Fruit fly (Drosophila melanogaster) whole organism, embryonic: ENCODE results near the gene DCTN6-p27.

Experiments
- Atf-2 ChIP-seq: fragments of 200-800 bp; sonication (Bioruptor generic); optimal IDR thresholded peaks from 2 replicates; lab custom pipeline; 2016; ENCODE audit warnings: missing biosample characterization, missing genetic modification characterization
- CG10462 ChIP-seq: fragments of 200-800 bp; sonication (Bioruptor generic); optimal IDR thresholded peaks from 2 replicates; lab custom pipeline; 2016; ENCODE audit warnings: missing biosample characterization, missing genetic modification characterization
- CG11723 ChIP-seq: fragments of 200-800 bp; sonication (Bioruptor generic); optimal IDR thresholded peaks from 2 replicates; lab custom pipeline; 2017; ENCODE audit warnings: missing biosample characterization, mild to moderate bottlenecking, missing genetic modification characterization
- CG13624 ChIP-seq: fragments of 200-800 bp; sonication (Bioruptor generic); optimal IDR thresholded peaks from 2 replicates; lab custom pipeline; 2016; ENCODE audit warnings: missing biosample characterization, missing genetic modification characterization
- CG16815 ChIP-seq: fragments of 200-800 bp; sonication (Bioruptor generic); optimal IDR thresholded peaks from 3 replicates; lab custom pipeline; 2017; ENCODE audit warnings: missing biosample characterization, mild to moderate bottlenecking, missing genetic modification characterization
- CG17568 ChIP-seq: fragments of 200-800 bp; sonication (Bioruptor generic); optimal IDR thresholded peaks from 2 replicates; lab custom pipeline; 2018; ENCODE audit warnings: missing biosample characterization, mild to moderate bottlenecking, missing genetic modification characterization, moderate library complexity
- CG18262 ChIP-seq: fragments of 200-800 bp; optimal IDR thresholded peaks from 3 replicates; lab custom pipeline; 2019; ENCODE audit warnings: missing biosample characterization, mild to moderate bottlenecking, missing genetic modification characterization, moderate library complexity
- CG18476 ChIP-seq: fragments of 200-800 bp; sonication (Bioruptor generic); optimal IDR thresholded peaks from 2 replicates; lab custom pipeline; 2016; ENCODE audit warnings: missing biosample characterization, mild to moderate bottlenecking, missing genetic modification characterization
- CG2199 ChIP-seq: fragments of 200-800 bp; sonication (Bioruptor generic); IDR thresholded peaks from 3 replicates; pipeline ENCODE4 v1.3.6; 2022; ENCODE audit warnings: missing biosample characterization, missing genetic modification characterization
- CG2889 ChIP-seq: fragments of 200-800 bp; sonication (Bioruptor generic); IDR thresholded peaks from 3 replicates; pipeline ENCODE4 v1.3.6; 2022; ENCODE audit warnings: missing biosample characterization, missing genetic modification characterization
- CG31441 ChIP-seq: fragments of 200-800 bp; sonication (Bioruptor generic); IDR thresholded peaks from 2 replicates; pipeline ENCODE4 v1.3.6; 2022; ENCODE audit warnings: missing biosample characterization, missing genetic modification characterization
- CG32532 ChIP-seq: fragments of 200-800 bp; sonication (Bioruptor generic); IDR thresholded peaks from 2 replicates; pipeline ENCODE4 v1.3.6; 2022; ENCODE audit warnings: missing biosample characterization, missing genetic modification characterization
- CG3407 ChIP-seq: fragments of 200-800 bp; sonication (Bioruptor generic); optimal IDR thresholded peaks from 2 replicates; lab custom pipeline; 2018; ENCODE audit warnings: missing biosample characterization, mild to moderate bottlenecking, missing genetic modification characterization
- CG4282 ChIP-seq: fragments of 200-800 bp; sonication (Bioruptor generic); optimal IDR thresholded peaks from 2 replicates; lab custom pipeline; 2016; ENCODE audit warnings: missing biosample characterization, missing genetic modification characterization
- CG4707 ChIP-seq: fragments of 200-800 bp; sonication (Bioruptor generic); optimal IDR thresholded peaks from 2 replicates; lab custom pipeline; 2018; ENCODE audit warnings: missing biosample characterization, mild to moderate bottlenecking, missing genetic modification characterization, moderate library complexity
- CG6254 ChIP-seq: fragments of 200-800 bp; sonication (Bioruptor generic); optimal IDR thresholded peaks from 3 replicates; lab custom pipeline; 2017; ENCODE audit warnings: mild to moderate bottlenecking, missing biosample characterization, missing genetic modification reagents, missing genetic modification characterization
- CG7556 ChIP-seq: fragments of 200-800 bp; sonication (Bioruptor generic); optimal IDR thresholded peaks from 2 replicates; lab custom pipeline; 2017; ENCODE audit warnings: missing biosample characterization, mild to moderate bottlenecking, missing genetic modification characterization
- CG7839 ChIP-seq: fragments of 200-800 bp; sonication (Bioruptor generic); optimal IDR thresholded peaks from 3 replicates; lab custom pipeline; 2018; ENCODE audit warnings: missing biosample characterization, mild to moderate bottlenecking, missing genetic modification characterization, moderate library complexity
- Eip74EF ChIP-seq, 2 experiments: fragments of 200-800 bp in 1 of 2; fragments of >200 bp in 1 of 2; sonication (Bioruptor generic) in 1 of 2; optimal IDR thresholded peaks; 2 replicates each; lab custom pipeline; 2017 to 2019; ENCODE audit warnings: missing biosample characterization in 2 of 2, missing genetic modification characterization in 2 of 2, mild to moderate bottlenecking in 1 of 2, moderate library complexity in 1 of 2
- Hey ChIP-seq: fragments of 200-800 bp; sonication (Bioruptor generic); optimal IDR thresholded peaks from 3 replicates; lab custom pipeline; 2018; ENCODE audit warnings: missing biosample characterization, mild to moderate bottlenecking, missing genetic modification characterization
- Hr3 ChIP-seq: fragments of 200-800 bp; sonication (Bioruptor generic); optimal IDR thresholded peaks from 3 replicates; lab custom pipeline; 2016; ENCODE audit warnings: missing biosample characterization, missing genetic modification characterization
- MBD-R2 ChIP-seq: fragments of 200-800 bp; sonication (Bioruptor generic); IDR thresholded peaks from 2 replicates; pipeline ENCODE4 v1.3.6; 2022; ENCODE audit warnings: missing biosample characterization, missing genetic modification characterization
- MESR4 ChIP-seq: fragments of 200-800 bp; sonication (Bioruptor generic); optimal IDR thresholded peaks from 2 replicates; lab custom pipeline; 2018; ENCODE audit warnings: missing biosample characterization, mild to moderate bottlenecking, missing genetic modification characterization, moderate library complexity
- Mes4 ChIP-seq: fragments of 200-800 bp; sonication (Bioruptor generic); optimal IDR thresholded peaks from 2 replicates; lab custom pipeline; 2016; ENCODE audit warnings: missing biosample characterization, missing genetic modification characterization
- Optix ChIP-seq: fragments of 200-800 bp; sonication (Bioruptor generic); IDR thresholded peaks from 3 replicates; pipeline ENCODE4 v1.3.6; 2022; ENCODE audit warnings: missing biosample characterization, missing genetic modification characterization
- Xbp1 ChIP-seq: fragments of 200-800 bp; sonication (Bioruptor generic); optimal IDR thresholded peaks from 3 replicates; lab custom pipeline; 2016; ENCODE audit warnings: missing biosample characterization, mild to moderate bottlenecking, missing genetic modification characterization
- ara ChIP-seq: fragments of 200-800 bp; sonication (Bioruptor generic); IDR thresholded peaks from 2 replicates; pipeline ENCODE4 v1.3.6; 2022; ENCODE audit warnings: missing biosample characterization, missing genetic modification characterization
- az2 ChIP-seq: fragments of 200-800 bp; sonication (Bioruptor generic); optimal IDR thresholded peaks from 3 replicates; lab custom pipeline; 2016; ENCODE audit warnings: missing biosample characterization, missing genetic modification characterization
- chif ChIP-seq, 2 experiments: fragments of 200-800 bp; sonication (Bioruptor generic); optimal IDR thresholded peaks; 3 replicates each; lab custom pipeline; 2016; ENCODE audit warnings: missing biosample characterization in 2 of 2, missing genetic modification characterization in 2 of 2
- ci ChIP-seq: fragments of 200-800 bp; sonication (Bioruptor generic); IDR thresholded peaks from 3 replicates; pipeline ENCODE4 v1.3.6; 2022; ENCODE audit warnings: missing biosample characterization, missing genetic modification characterization
- corto ChIP-seq: fragments of 200-800 bp; sonication (Bioruptor generic); optimal IDR thresholded peaks from 2 replicates; lab custom pipeline; 2016; ENCODE audit warnings: missing biosample characterization, mild to moderate bottlenecking, missing genetic modification characterization, moderate library complexity
- crol ChIP-seq: fragments of 200-800 bp; sonication (Bioruptor generic); IDR thresholded peaks from 2 replicates; pipeline ENCODE4 v1.3.6; 2022; ENCODE audit warnings: missing biosample characterization, missing genetic modification characterization
- dmrt11E ChIP-seq: fragments of 200-800 bp; sonication (Bioruptor generic); optimal IDR thresholded peaks from 3 replicates; lab custom pipeline; 2018; ENCODE audit warnings: missing biosample characterization, mild to moderate bottlenecking, missing genetic modification characterization, moderate library complexity
- eve ChIP-seq, 2 experiments: fragments of >200 bp; optimal IDR thresholded peaks; 2 replicates each; lab custom pipeline; 2017; ENCODE audit warnings: missing biosample characterization in 2 of 2, missing genetic modification characterization in 2 of 2
- gcm ChIP-seq: fragments of 200-800 bp; sonication (Bioruptor generic); optimal IDR thresholded peaks from 2 replicates; lab custom pipeline; 2019; ENCODE audit warnings: missing biosample characterization, mild to moderate bottlenecking, missing genetic modification characterization, moderate library complexity
- gro ChIP-seq: fragments of 200-800 bp; sonication (Bioruptor generic); optimal IDR thresholded peaks from 2 replicates; lab custom pipeline; 2016; ENCODE audit warnings: missing biosample characterization, missing genetic modification characterization
- hb ChIP-seq: fragments of 200-800 bp; sonication (Bioruptor generic); IDR thresholded peaks from 3 replicates; pipeline ENCODE4 v1.3.6; 2022; ENCODE audit warnings: missing biosample characterization, missing genetic modification characterization; ENCODE audit not compliant: partially characterized antibody
- klu ChIP-seq: fragments of 200-800 bp; sonication (Bioruptor generic); IDR thresholded peaks from 2 replicates; pipeline ENCODE4 v1.3.6; 2022; ENCODE audit warnings: missing biosample characterization, missing genetic modification characterization
- lbe ChIP-seq: fragments of 200-800 bp; sonication (Bioruptor generic); optimal IDR thresholded peaks from 2 replicates; lab custom pipeline; 2016; ENCODE audit warnings: missing biosample characterization, mild to moderate bottlenecking, missing genetic modification characterization
- nmo ChIP-seq: fragments of 200-800 bp; sonication (Bioruptor generic); optimal IDR thresholded peaks from 2 replicates; lab custom pipeline; 2018; ENCODE audit warnings: missing biosample characterization, mild to moderate bottlenecking, missing genetic modification characterization, moderate library complexity
- phol ChIP-seq: fragments of 200-800 bp; sonication (Bioruptor generic); optimal IDR thresholded peaks from 3 replicates; lab custom pipeline; 2018; ENCODE audit warnings: missing biosample characterization, mild to moderate bottlenecking, missing genetic modification characterization, moderate library complexity
- pros ChIP-seq: fragments of 200-800 bp; sonication (Bioruptor generic); optimal IDR thresholded peaks from 3 replicates; lab custom pipeline; 2019; ENCODE audit warnings: missing biosample characterization, mild to moderate bottlenecking, missing genetic modification characterization, moderate library complexity
- sens ChIP-seq: fragments of 200-800 bp; sonication (Bioruptor generic); peaks from one replicate; lab custom pipeline; 2016; ENCODE audit warnings: missing biosample characterization, missing genetic modification characterization
- sens-2 ChIP-seq: fragments of 200-800 bp; sonication (Bioruptor generic); IDR thresholded peaks from 2 replicates; pipeline ENCODE4 v1.3.6; 2022; ENCODE audit warnings: missing biosample characterization, missing genetic modification characterization
- sim ChIP-seq: fragments of 200-800 bp; sonication (Bioruptor generic); IDR thresholded peaks from 2 replicates; pipeline ENCODE4 v1.3.6; 2022; ENCODE audit warnings: missing biosample characterization, missing genetic modification characterization
- sr ChIP-seq: fragments of 200-800 bp; sonication (Bioruptor generic); IDR thresholded peaks from 3 replicates; pipeline ENCODE4 v1.3.6; 2022; ENCODE audit warnings: missing biosample characterization, missing genetic modification characterization
- stwl ChIP-seq: fragments of 200-800 bp; sonication (Bioruptor generic); optimal IDR thresholded peaks from 3 replicates; lab custom pipeline; 2018; ENCODE audit warnings: missing biosample characterization, mild to moderate bottlenecking, missing genetic modification characterization, moderate library complexity
- tio ChIP-seq: fragments of 200-800 bp; sonication (Bioruptor generic); optimal IDR thresholded peaks from 2 replicates; lab custom pipeline; 2017; ENCODE audit warnings: missing biosample characterization, missing genetic modification characterization, inconsistent platforms
- twi ChIP-seq: fragments of 200-800 bp; optimal IDR thresholded peaks from 2 replicates; lab custom pipeline; 2019; ENCODE audit warnings: missing biosample characterization, mild to moderate bottlenecking, missing genetic modification characterization, moderate library complexity
- usp ChIP-seq: fragments of >200 bp; optimal IDR thresholded peaks from 2 replicates; lab custom pipeline; 2017; ENCODE audit warnings: missing biosample characterization, missing genetic modification characterization
- wor ChIP-seq: fragments of 200-800 bp; sonication (Bioruptor generic); IDR thresholded peaks from 2 replicates; pipeline ENCODE4 v1.3.6; 2022; ENCODE audit warnings: missing biosample characterization, missing genetic modification characterization
- zen ChIP-seq: fragments of 200-800 bp; sonication (Bioruptor generic); optimal IDR thresholded peaks from 3 replicates; lab custom pipeline; 2018; ENCODE audit warnings: missing biosample characterization, mild to moderate bottlenecking, missing genetic modification characterization, moderate library complexity

Gene DCTN6-p27

DNA sequence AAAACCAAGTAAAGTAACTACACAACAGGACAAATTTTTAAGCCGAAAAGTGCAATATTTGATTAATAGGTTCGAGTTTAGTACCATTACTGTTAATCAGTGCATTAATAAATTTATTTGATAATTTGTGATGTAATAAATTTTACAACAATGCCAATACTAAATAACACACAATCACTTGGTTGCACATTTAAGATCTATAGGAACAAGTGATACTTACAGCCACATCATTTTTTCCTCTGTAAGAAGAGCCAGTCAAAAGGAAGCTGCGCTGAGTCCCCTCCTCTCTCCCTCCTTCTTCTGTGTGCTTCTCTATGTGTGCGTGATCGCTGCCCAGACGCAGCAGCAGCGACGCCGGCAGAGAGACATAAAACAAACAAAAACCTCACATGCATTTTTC, 4.6 kb downstream of the DCTN6-p27 start (continued):
- TF ChIP-seq klu (GFP tag; lab: Robert Waterston, UW) (no peak), CG2199 (GFP tag; lab: Robert Waterston, UW) (0 out of 3 replicates have a peak, but pooled peaks have one; percentile 47), nmo (GFP tag; lab: Kevin White, UChicago) (peak; percentile 51), sens (GFP tag; lab: Kevin White, UChicago) (peak; percentile 83), twi (tag; lab: Kevin White, UChicago) (no peak), phol (tag; lab: Kevin White, UChicago) (peak; percentile 60), CG32532 (GFP tag; lab: Robert Waterston, UW) (no peak), CG17568 (GFP tag; lab: Kevin White, UChicago) (peak; percentile 49), dmrt11E (peak; percentile 89), CG18262 (tag; lab: Kevin White, UChicago) (peak; percentile 72), hb (GFP tag; lab: Robert Waterston, UW) (no peak), crol (GFP tag; lab: Robert Waterston, UW) (peak; percentile 86), MBD-R2 (no peak), Optix (GFP tag; lab: Robert Waterston, UW) (no peak), CG6254 (GFP tag; lab: Kevin White, UChicago) (peak; percentile 21), CG31441 (GFP tag; lab: Robert Waterston, UW) (peak; percentile 31; the same call in 1 of the 2 replicates), Xbp1 (GFP tag; lab: Kevin White, UChicago) (no peak), CG2889 (GFP tag; lab: Robert Waterston, UW) (no peak), sens-2 (GFP tag; lab: Robert Waterston, UW) (no peak), CG7839 (tag; lab: Kevin White, UChicago) (peak; percentile 21), MESR4 (no peak), CG4707 (no peak), CG10462 (GFP tag; lab: Kevin White, UChicago) (no peak), wor (no peak), CG16815 (GFP tag; lab: Kevin White, UChicago) (peak; percentile 62), Hr3 (GFP tag; lab: Kevin White, UChicago) (peak; percentile 7), CG13624 (GFP tag; lab: Kevin White, UChicago) (no peak), Hey (no peak), CG4282 (GFP tag; lab: Kevin White, UChicago) (no peak), Mes4 (GFP tag; lab: Kevin White, UChicago) (peak; percentile 20), az2 (GFP tag; lab: Kevin White, UChicago) (peak; percentile 36), sim (GFP tag; lab: Robert Waterston, UW) (no peak), usp (no peak), zen (tag; lab: Kevin White, UChicago) (peak; percentile 45), pros (GFP tag; lab: Kevin White, UChicago) (peak; percentile 34), Eip74EF (GFP tag; optimal IDR thresholded peaks at IDR 0.05; lab: Kevin White, UChicago) (no peak), tio (peak; percentile 43), gro (GFP tag; lab: Kevin White, UChicago) (no peak), CG18476 (GFP tag; lab: Kevin White, UChicago) (no peak), ara (peak; percentile 58), CG7556 (peak; percentile 34), gcm (GFP tag; lab: Kevin White, UChicago) (peak; percentile 55), chif (GFP tag; optimal IDR thresholded peaks at IDR 0.05; lab: Kevin White, UChicago) (peak in 1 of 2 experiments; percentile 67), Atf-2 (GFP tag; lab: Kevin White, UChicago) (no peak), lbe (GFP tag; lab: Kevin White, UChicago) (peak; percentile 86), CG11723 (GFP tag; lab: Kevin White, UChicago) (no peak), ci (GFP tag; lab: Robert Waterston, UW) (no peak), eve (GFP tag; optimal IDR thresholded peaks at IDR 0.05; lab: Kevin White, UChicago) (no peak), stwl (no peak), corto (peak; percentile 82), sr (GFP tag; lab: Robert Waterston, UW) (no peak), CG3407 (GFP tag; lab: Kevin White, UChicago) (peak; percentile 1)
